Fruit fly (Drosophila melanogaster) whole organism, embryonic: ENCODE measurements around the gene CG10510.

Experiments used
- Atf6 ChIP-seq: fragments of 200-800 bp; sonication (Bioruptor generic); IDR thresholded peaks from 2 replicates; pipeline ENCODE4 v1.3.6; 2022; ENCODE audit warnings: missing biosample characterization, missing genetic modification characterization
- CG10431 ChIP-seq: fragments of 200-800 bp; sonication (Bioruptor generic); optimal IDR thresholded peaks from 3 replicates; lab custom pipeline; 2018; ENCODE audit warnings: missing biosample characterization, mild to moderate bottlenecking, missing genetic modification characterization
- CG11093 ChIP-seq: fragments of 200-800 bp; sonication (Bioruptor generic); IDR thresholded peaks from 3 replicates; pipeline ENCODE4 v1.3.6; 2022; ENCODE audit warnings: missing biosample characterization, missing genetic modification characterization
- CG13296 ChIP-seq: fragments of 200-800 bp; sonication (Bioruptor generic); optimal IDR thresholded peaks from 3 replicates; lab custom pipeline; 2018; ENCODE audit warnings: missing biosample characterization, mild to moderate bottlenecking, missing genetic modification characterization
- CG13424 ChIP-seq: fragments of 200-800 bp; sonication (Bioruptor generic); optimal IDR thresholded peaks from 2 replicates; lab custom pipeline; 2019; ENCODE audit warnings: missing biosample characterization, mild to moderate bottlenecking, missing genetic modification characterization, moderate library complexity
- CG14860 ChIP-seq: fragments of 200-800 bp; sonication (Bioruptor generic); IDR thresholded peaks from 3 replicates; pipeline ENCODE4 v1.3.6; 2022; ENCODE audit warnings: missing biosample characterization, missing genetic modification characterization; ENCODE audit not compliant: partially characterized antibody
- CG2678 ChIP-seq: fragments of 200-800 bp; sonication (Bioruptor generic); optimal IDR thresholded peaks from 3 replicates; lab custom pipeline; 2019; ENCODE audit warnings: missing biosample characterization, mild to moderate bottlenecking, missing genetic modification characterization, moderate library complexity
- CG30431 ChIP-seq: fragments of 200-800 bp; sonication (Bioruptor generic); optimal IDR thresholded peaks from 2 replicates; lab custom pipeline; 2017; ENCODE audit warnings: missing biosample characterization, missing genetic modification characterization
- CG31224 ChIP-seq: fragments of 200-800 bp; sonication (Bioruptor generic); IDR thresholded peaks from 2 replicates; pipeline ENCODE4 v1.3.6; 2022; ENCODE audit warnings: missing biosample characterization, missing genetic modification characterization
- CG31365 ChIP-seq: fragments of 200-800 bp; sonication (Bioruptor generic); optimal IDR thresholded peaks from 2 replicates; lab custom pipeline; 2018; ENCODE audit warnings: missing biosample characterization, mild to moderate bottlenecking, missing genetic modification characterization
- CG33213 ChIP-seq: fragments of 200-800 bp; sonication (Bioruptor generic); optimal IDR thresholded peaks from 3 replicates; lab custom pipeline; 2016; ENCODE audit warnings: missing biosample characterization, missing genetic modification characterization
- CG7745 ChIP-seq: fragments of 200-800 bp; sonication (Bioruptor generic); optimal IDR thresholded peaks from 2 replicates; lab custom pipeline; 2018; ENCODE audit warnings: missing biosample characterization, mild to moderate bottlenecking, missing genetic modification characterization, moderate library complexity
- CG7928 ChIP-seq: fragments of 200-800 bp; sonication (Bioruptor generic); optimal IDR thresholded peaks from 2 replicates; lab custom pipeline; 2017; ENCODE audit warnings: missing biosample characterization, mild to moderate bottlenecking, missing genetic modification characterization
- CG8281 ChIP-seq: fragments of 200-800 bp; sonication (Bioruptor generic); optimal IDR thresholded peaks from 2 replicates; lab custom pipeline; 2018; ENCODE audit warnings: missing biosample characterization, mild to moderate bottlenecking, missing genetic modification characterization, moderate library complexity
- Dbx ChIP-seq: fragments of 200-800 bp; sonication (Bioruptor generic); IDR thresholded peaks from 3 replicates; pipeline ENCODE4 v1.3.6; 2022; ENCODE audit warnings: missing biosample characterization, missing genetic modification characterization
- Lim3 ChIP-seq: fragments of 200-800 bp; sonication (Bioruptor generic); IDR thresholded peaks from 2 replicates; pipeline ENCODE4 v1.3.6; 2022; ENCODE audit warnings: missing biosample characterization, missing genetic modification characterization
- Mad ChIP-seq: fragments of 200-800 bp; sonication (Bioruptor generic); optimal IDR thresholded peaks from 2 replicates; lab custom pipeline; 2016; ENCODE audit warnings: missing biosample characterization, missing genetic modification characterization
- NK7.1 ChIP-seq: fragments of 200-800 bp; sonication (Bioruptor generic); optimal IDR thresholded peaks from 3 replicates; lab custom pipeline; 2016; ENCODE audit warnings: missing biosample characterization, missing genetic modification characterization
- Opbp ChIP-seq: fragments of 200-800 bp; sonication (Bioruptor generic); IDR thresholded peaks from 3 replicates; pipeline ENCODE4 v1.3.6; 2022; ENCODE audit warnings: missing biosample characterization, missing genetic modification characterization; ENCODE audit not compliant: partially characterized antibody
- Pdp1 ChIP-seq, 2 experiments: fragments of 200-800 bp; sonication (Bioruptor generic); optimal IDR thresholded peaks; 3 replicates each; lab custom pipeline; 2016; ENCODE audit warnings: missing biosample characterization in 2 of 2, missing genetic modification characterization in 2 of 2, mild to moderate bottlenecking in 1 of 2, moderate library complexity in 1 of 2
- Side ChIP-seq: fragments of 200-800 bp; sonication (Bioruptor generic); optimal IDR thresholded peaks from 2 replicates; lab custom pipeline; 2016; ENCODE audit warnings: missing biosample characterization, missing genetic modification characterization
- Stat92E ChIP-seq, 3 experiments: fragments of >200 bp in 2 of 3; fragments of 200-800 bp in 1 of 3; sonication (Bioruptor generic) in 1 of 3; optimal IDR thresholded peaks; 2 replicates each; lab custom pipeline; 2017 to 2019; ENCODE audit warnings: missing biosample characterization in 3 of 3, missing genetic modification characterization in 3 of 3, mild to moderate bottlenecking in 1 of 3, moderate library complexity in 1 of 3
- YL-1 ChIP-seq: fragments of 200-800 bp; sonication (Bioruptor generic); optimal IDR thresholded peaks from 3 replicates; lab custom pipeline; 2017; ENCODE audit warnings: missing biosample characterization, mild to moderate bottlenecking, missing genetic modification characterization
- az2 ChIP-seq: fragments of 200-800 bp; sonication (Bioruptor generic); optimal IDR thresholded peaks from 3 replicates; lab custom pipeline; 2016; ENCODE audit warnings: missing biosample characterization, missing genetic modification characterization
- emc ChIP-seq: fragments of 200-800 bp; sonication (Bioruptor generic); optimal IDR thresholded peaks from 2 replicates; lab custom pipeline; 2016; ENCODE audit warnings: missing biosample characterization, missing genetic modification characterization
- eve ChIP-seq, 2 experiments: fragments of >200 bp; optimal IDR thresholded peaks; 2 replicates each; lab custom pipeline; 2017; ENCODE audit warnings: missing biosample characterization in 2 of 2, missing genetic modification characterization in 2 of 2
- fd102C ChIP-seq: fragments of 200-800 bp; sonication (Bioruptor generic); optimal IDR thresholded peaks from 2 replicates; lab custom pipeline; 2018; ENCODE audit warnings: missing biosample characterization, mild to moderate bottlenecking, missing genetic modification characterization, moderate library complexity
- gfzf ChIP-seq: fragments of 200-800 bp; sonication (Bioruptor generic); optimal IDR thresholded peaks from 2 replicates; lab custom pipeline; 2016; ENCODE audit warnings: missing biosample characterization, mild to moderate bottlenecking, missing genetic modification characterization, moderate library complexity
- inv ChIP-seq: fragments of 200-800 bp; sonication (Bioruptor generic); IDR thresholded peaks from 2 replicates; pipeline ENCODE4 v1.3.6; 2022; ENCODE audit warnings: missing biosample characterization, missing genetic modification characterization; ENCODE audit not compliant: partially characterized antibody
- ken ChIP-seq: fragments of 200-800 bp; sonication (Bioruptor generic); IDR thresholded peaks from 3 replicates; pipeline ENCODE4 v1.3.6; 2022; ENCODE audit warnings: missing biosample characterization, missing genetic modification characterization
- maf-S ChIP-seq: fragments of 200-800 bp; sonication (Bioruptor generic); optimal IDR thresholded peaks from 2 replicates; lab custom pipeline; 2016; ENCODE audit warnings: missing biosample characterization, missing genetic modification characterization
- phol ChIP-seq: fragments of 200-800 bp; sonication (Bioruptor generic); optimal IDR thresholded peaks from 3 replicates; lab custom pipeline; 2018; ENCODE audit warnings: missing biosample characterization, mild to moderate bottlenecking, missing genetic modification characterization, moderate library complexity
- psq ChIP-seq: fragments of 200-800 bp; sonication (Bioruptor generic); optimal IDR thresholded peaks from 2 replicates; lab custom pipeline; 2017; ENCODE audit warnings: missing biosample characterization, missing genetic modification characterization
- seq ChIP-seq: fragments of 200-800 bp; sonication (Bioruptor generic); IDR thresholded peaks from 2 replicates; pipeline ENCODE4 v1.3.6; 2022; ENCODE audit warnings: missing biosample characterization, missing genetic modification characterization
- sima ChIP-seq: fragments of 200-800 bp; sonication (Bioruptor generic); optimal IDR thresholded peaks from 2 replicates; lab custom pipeline; 2016; ENCODE audit warnings: missing biosample characterization, missing genetic modification characterization
- vvl ChIP-seq: fragments of 200-800 bp; sonication (Bioruptor generic); IDR thresholded peaks from 2 replicates; pipeline ENCODE4 v1.3.6; 2022; ENCODE audit warnings: missing biosample characterization, missing genetic modification characterization
- wek ChIP-seq: fragments of 200-800 bp; sonication (Bioruptor generic); optimal IDR thresholded peaks from 3 replicates; lab custom pipeline; 2018; ENCODE audit warnings: missing biosample characterization, mild to moderate bottlenecking, missing genetic modification characterization, moderate library complexity

CG10510 gene

dm6 chr3L:21259257-21259656 is 49.4 kb upstream of the CG10510 start (continued):
- TF ChIP-seq CG2678 (tag; lab: Kevin White, UChicago), result peak; percentile 18
- TF ChIP-seq Side (GFP tag; lab: Kevin White, UChicago), result no peak
- TF ChIP-seq Opbp, result no peak
- TF ChIP-seq gfzf (GFP tag; lab: Kevin White, UChicago), result no peak
- TF ChIP-seq sima (GFP tag; lab: Kevin White, UChicago), result no peak
- no peak for TF ChIP-seq maf-S (GFP tag; lab: Kevin White, UChicago)
- no peak for TF ChIP-seq CG7928 (GFP tag; lab: Kevin White, UChicago)
- no peak for TF ChIP-seq emc (GFP tag; lab: Kevin White, UChicago)
- no peak for TF ChIP-seq vvl (GFP tag; lab: Robert Waterston, UW)
- TF ChIP-seq YL-1 (GFP tag; lab: Kevin White, UChicago), result no peak
- TF ChIP-seq CG8281 (tag; lab: Kevin White, UChicago), result no peak
- TF ChIP-seq Dbx (GFP tag; lab: Robert Waterston, UW), result no peak
- no peak for TF ChIP-seq seq (GFP tag; lab: Robert Waterston, UW)
- TF ChIP-seq Mad (GFP tag; lab: Kevin White, UChicago), result no peak
- TF ChIP-seq CG33213, result no peak
- no peak for TF ChIP-seq Atf6 (GFP tag; lab: Robert Waterston, UW)
- no peak for TF ChIP-seq CG7745 (tag; lab: Kevin White, UChicago)
- TF ChIP-seq psq (GFP tag; lab: Kevin White, UChicago), result no peak
- TF ChIP-seq wek (GFP tag; lab: Kevin White, UChicago), result no peak
- TF ChIP-seq Stat92E (GFP tag; optimal IDR thresholded peaks at IDR 0.05; lab: Kevin White, UChicago), result no peak
- TF ChIP-seq CG30431 (GFP tag; lab: Kevin White, UChicago), result no peak
- TF ChIP-seq CG31224 (GFP tag; lab: Robert Waterston, UW), result no peak
- TF ChIP-seq CG11093, result no peak
- no peak for TF ChIP-seq NK7.1 (GFP tag; lab: Kevin White, UChicago)
- TF ChIP-seq phol (tag; lab: Kevin White, UChicago), result peak; percentile 26
- no peak for TF ChIP-seq ken (GFP tag; lab: Robert Waterston, UW)
- no peak for TF ChIP-seq CG13296 (GFP tag; lab: Kevin White, UChicago)
- TF ChIP-seq, all 482 proteins: peak for 61

- TF ChIP-seq CG10431 (GFP tag; lab: Kevin White, UChicago), result no peak
- TF ChIP-seq fd102C (GFP tag; lab: Kevin White, UChicago), result no peak
- TF ChIP-seq az2 (GFP tag; lab: Kevin White, UChicago), result no peak
- TF ChIP-seq CG2678 (tag; lab: Kevin White, UChicago), result no peak
- TF ChIP-seq CG31365 (tag; lab: Kevin White, UChicago), result no peak
- TF ChIP-seq Pdp1 (GFP tag; optimal IDR thresholded peaks at IDR 0.05; lab: Kevin White, UChicago), result peak in 1 of 2 experiments; percentile 69
- no peak for TF ChIP-seq Lim3 (GFP tag; lab: Robert Waterston, UW)
- TF ChIP-seq CG13424 (tag; lab: Kevin White, UChicago), result no peak
- no peak for TF ChIP-seq CG14860
- TF ChIP-seq inv (GFP tag; lab: Robert Waterston, UW), result no peak
- peak in 1 of 2 experiments; percentile 7 for TF ChIP-seq eve (GFP tag; optimal IDR thresholded peaks at IDR 0.05; lab: Kevin White, UChicago)
Observed at dm6 chr3L:21257731-21258130, 47.8 kb upstream of the CG10510 start, which contains the start of gene CG43218. TSS of gene CG43218 (plus strand) at chr3L:21258020.
